Worm (Caenorhabditis elegans): ENCODE results near the gene C14F11.7.

DNA sequence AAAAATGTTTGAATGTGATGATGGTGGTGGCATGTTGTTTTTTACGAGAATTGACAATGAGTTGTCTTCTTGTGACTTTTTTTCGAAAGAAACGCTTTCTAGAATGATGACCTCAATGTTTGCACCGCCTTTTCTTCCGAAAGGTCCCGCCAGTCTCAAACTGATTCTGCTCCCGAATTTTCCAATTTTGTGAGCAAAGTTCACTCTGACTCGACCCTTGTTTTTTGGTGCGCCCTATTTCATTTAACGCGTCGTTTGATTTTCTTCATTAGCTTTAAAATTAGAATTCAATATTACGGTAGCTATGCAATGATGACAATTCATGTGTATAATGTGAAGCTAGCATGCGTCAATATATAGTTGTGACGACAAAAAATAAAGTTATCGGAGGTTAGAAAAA is 22.3 kb upstream of the C14F11.7 start, which contains the start of gene lite-1:
- TF ChIP-seq ztf-23 (GFP tag; IDR thresholded peaks at IDR 0.05), result no peak
- no peak for TF ChIP-seq cog-1 (tag; optimal IDR thresholded peaks at IDR 0.05)
- no peak for TF ChIP-seq flt-1 (GFP tag; IDR thresholded peaks at IDR 0.05)
- no peak for TF ChIP-seq ztf-29 (GFP tag; IDR thresholded peaks at IDR 0.05)
- no peak for TF ChIP-seq tab-1 (GFP tag; IDR thresholded peaks at IDR 0.05)
- no peak for TF ChIP-seq med-1 (GFP tag; optimal IDR thresholded peaks at IDR 0.05; ENCODE audit: insufficient read depth)
- no peak for TF ChIP-seq klf-2 (GFP tag; conservative IDR thresholded peaks at IDR 0.05)
- TF ChIP-seq ref-1 (GFP tag; conservative IDR thresholded peaks at IDR 0.05), result no peak

Measured in whole organism, midembryonic.